Fruit fly (Drosophila melanogaster) whole organism, embryonic: ENCODE data around the gene CG43085.

Source experiments
- Awh ChIP-seq: fragments of 200-800 bp; sonication (Bioruptor generic); IDR thresholded peaks from 2 replicates; pipeline ENCODE4, ENCODE4 v1.3.6; 2022; ENCODE audit warnings: missing biosample characterization, missing genetic modification characterization
- CG10274 ChIP-seq: fragments of 200-800 bp; sonication (Bioruptor generic); optimal IDR thresholded peaks from 3 replicates; lab custom pipeline; 2017; ENCODE audit warnings: missing biosample characterization, mild to moderate bottlenecking, missing genetic modification characterization
- CG10431 ChIP-seq: fragments of 200-800 bp; sonication (Bioruptor generic); optimal IDR thresholded peaks from 3 replicates; lab custom pipeline; 2018; ENCODE audit warnings: missing biosample characterization, mild to moderate bottlenecking, missing genetic modification characterization
- CG11398 ChIP-seq: fragments of 200-800 bp; sonication (Bioruptor generic); optimal IDR thresholded peaks from 2 replicates; lab custom pipeline; 2016; ENCODE audit warnings: missing biosample characterization, missing genetic modification characterization
- CG12104 ChIP-seq: fragments of 200-800 bp; sonication (Bioruptor generic); optimal IDR thresholded peaks from 3 replicates; lab custom pipeline; 2016; ENCODE audit warnings: missing biosample characterization, missing genetic modification characterization
- CG15073 ChIP-seq: fragments of 200-800 bp; sonication (Bioruptor generic); optimal IDR thresholded peaks from 2 replicates; lab custom pipeline; 2016; ENCODE audit warnings: missing biosample characterization, missing genetic modification characterization
- CG15479 ChIP-seq: fragments of 200-800 bp; sonication (Bioruptor generic); optimal IDR thresholded peaks from 3 replicates; lab custom pipeline; 2019; ENCODE audit warnings: missing biosample characterization, mild to moderate bottlenecking, missing genetic modification characterization, moderate library complexity
- CG17568 ChIP-seq: fragments of 200-800 bp; sonication (Bioruptor generic); optimal IDR thresholded peaks from 2 replicates; lab custom pipeline; 2018; ENCODE audit warnings: missing biosample characterization, mild to moderate bottlenecking, missing genetic modification characterization, moderate library complexity
- CG17829 ChIP-seq: fragments of 200-800 bp; optimal IDR thresholded peaks from 2 replicates; lab custom pipeline; 2019; ENCODE audit warnings: missing biosample characterization, mild to moderate bottlenecking, missing genetic modification characterization, moderate library complexity
- CG2129 ChIP-seq: fragments of 200-800 bp; sonication (Bioruptor generic); IDR thresholded peaks from 2 replicates; pipeline ENCODE4 v1.3.6; 2022; ENCODE audit warnings: missing biosample characterization, missing genetic modification characterization; ENCODE audit not compliant: partially characterized antibody
- CG2678 ChIP-seq: fragments of 200-800 bp; sonication (Bioruptor generic); optimal IDR thresholded peaks from 3 replicates; lab custom pipeline; 2019; ENCODE audit warnings: missing biosample characterization, mild to moderate bottlenecking, missing genetic modification characterization, moderate library complexity
- CG2889 ChIP-seq: fragments of 200-800 bp; sonication (Bioruptor generic); IDR thresholded peaks from 3 replicates; pipeline ENCODE4 v1.3.6; 2022; ENCODE audit warnings: missing biosample characterization, missing genetic modification characterization
- CG3407 ChIP-seq: fragments of 200-800 bp; sonication (Bioruptor generic); optimal IDR thresholded peaks from 2 replicates; lab custom pipeline; 2018; ENCODE audit warnings: missing biosample characterization, mild to moderate bottlenecking, missing genetic modification characterization
- CG3995 ChIP-seq: fragments of 200-800 bp; sonication (Bioruptor generic); optimal IDR thresholded peaks from 3 replicates; lab custom pipeline; 2016; ENCODE audit warnings: missing biosample characterization, missing genetic modification characterization
- CG4360 ChIP-seq: fragments of 200-800 bp; sonication (Bioruptor generic); IDR thresholded peaks from 2 replicates; pipeline ENCODE4 v1.3.6; 2022; ENCODE audit warnings: missing biosample characterization, missing genetic modification characterization
- CG5180 ChIP-seq: fragments of 200-800 bp; sonication (Bioruptor generic); optimal IDR thresholded peaks from 3 replicates; lab custom pipeline; 2017; ENCODE audit warnings: missing biosample characterization, missing genetic modification characterization, mild to moderate bottlenecking, moderate library complexity, missing genetic modification reagents
- CG5953 ChIP-seq: fragments of 200-800 bp; sonication (Bioruptor generic); IDR thresholded peaks from 2 replicates; pipeline ENCODE4 v1.3.6; 2022; ENCODE audit warnings: missing biosample characterization, missing genetic modification characterization
- CG6683 ChIP-seq: fragments of 200-800 bp; sonication (Bioruptor generic); optimal IDR thresholded peaks from 2 replicates; lab custom pipeline; 2017; ENCODE audit warnings: missing biosample characterization, mild to moderate bottlenecking, missing genetic modification characterization, missing genetic modification reagents
- CG9797 ChIP-seq: fragments of 200-800 bp; sonication (Bioruptor generic); optimal IDR thresholded peaks from 3 replicates; lab custom pipeline; 2018; ENCODE audit warnings: missing biosample characterization, mild to moderate bottlenecking, missing genetic modification characterization
- Dek ChIP-seq: fragments of 200-800 bp; sonication (Bioruptor generic); optimal IDR thresholded peaks from 3 replicates; lab custom pipeline; 2019; ENCODE audit warnings: missing biosample characterization, mild to moderate bottlenecking, missing genetic modification characterization, moderate library complexity
- Dll ChIP-seq: fragments of 200-800 bp; sonication (Bioruptor generic); IDR thresholded peaks from 4 replicates; pipeline ENCODE4 v1.3.6; 2022; ENCODE audit warnings: missing biosample characterization, missing genetic modification characterization; ENCODE audit not compliant: partially characterized antibody
- Doc3 ChIP-seq: fragments of 200-800 bp; sonication (Bioruptor generic); IDR thresholded peaks from 3 replicates; pipeline ENCODE4 v1.3.6; 2022; ENCODE audit warnings: missing biosample characterization, missing genetic modification characterization; ENCODE audit not compliant: partially characterized antibody
- Fer2 ChIP-seq: fragments of 200-800 bp; sonication (Bioruptor generic); optimal IDR thresholded peaks from 2 replicates; lab custom pipeline; 2018; ENCODE audit warnings: missing biosample characterization, mild to moderate bottlenecking, missing genetic modification characterization, moderate library complexity
- Fer3 ChIP-seq: fragments of 200-800 bp; sonication (Bioruptor generic); optimal IDR thresholded peaks from 2 replicates; lab custom pipeline; 2018; ENCODE audit warnings: missing biosample characterization, mild to moderate bottlenecking, missing genetic modification characterization, moderate library complexity
- Max ChIP-seq: fragments of 200-800 bp; sonication (Bioruptor generic); optimal IDR thresholded peaks from 2 replicates; lab custom pipeline; 2016; ENCODE audit warnings: missing biosample characterization, mild to moderate bottlenecking, missing genetic modification characterization
- NC2α ChIP-seq: fragments of 200-800 bp; sonication (Bioruptor generic); optimal IDR thresholded peaks from 2 replicates; lab custom pipeline; 2016; ENCODE audit warnings: missing biosample characterization, missing genetic modification characterization
- NK7.1 ChIP-seq: fragments of 200-800 bp; sonication (Bioruptor generic); optimal IDR thresholded peaks from 3 replicates; lab custom pipeline; 2016; ENCODE audit warnings: missing biosample characterization, missing genetic modification characterization
- Ptx1 ChIP-seq: fragments of 200-800 bp; sonication (Bioruptor generic); IDR thresholded peaks from 2 replicates; pipeline ENCODE4 v1.3.6; 2022; ENCODE audit warnings: missing biosample characterization, missing genetic modification characterization
- TFAM ChIP-seq: fragments of 200-800 bp; sonication (Bioruptor generic); optimal IDR thresholded peaks from 2 replicates; lab custom pipeline; 2017; ENCODE audit warnings: missing biosample characterization, missing genetic modification characterization, inconsistent platforms
- ab ChIP-seq: fragments of 200-800 bp; sonication (Bioruptor generic); optimal IDR thresholded peaks from 2 replicates; lab custom pipeline; 2016; ENCODE audit warnings: missing biosample characterization, missing genetic modification characterization
- ac ChIP-seq: fragments of 200-800 bp; sonication (Bioruptor generic); optimal IDR thresholded peaks from 3 replicates; lab custom pipeline; 2017; ENCODE audit warnings: missing biosample characterization, mild to moderate bottlenecking, missing genetic modification characterization
- aop ChIP-seq: fragments of 200-800 bp; sonication (Bioruptor generic); IDR thresholded peaks from 2 replicates; pipeline ENCODE4 v1.3.6; 2022; ENCODE audit warnings: missing biosample characterization, missing genetic modification characterization
- az2 ChIP-seq: fragments of 200-800 bp; sonication (Bioruptor generic); optimal IDR thresholded peaks from 3 replicates; lab custom pipeline; 2016; ENCODE audit warnings: missing biosample characterization, missing genetic modification characterization
- cg ChIP-seq: fragments of 200-800 bp; sonication (Bioruptor generic); optimal IDR thresholded peaks from 3 replicates; lab custom pipeline; 2019; ENCODE audit warnings: missing biosample characterization, mild to moderate bottlenecking, missing genetic modification characterization, moderate library complexity
- chn ChIP-seq: fragments of 200-800 bp; sonication (Bioruptor generic); optimal IDR thresholded peaks from 2 replicates; lab custom pipeline; 2016; ENCODE audit warnings: missing biosample characterization, missing genetic modification characterization
- dm ChIP-seq: fragments of 200-800 bp; sonication (Bioruptor generic); optimal IDR thresholded peaks from 3 replicates; lab custom pipeline; 2016; ENCODE audit warnings: missing biosample characterization, missing genetic modification characterization
- dysf ChIP-seq: fragments of 200-800 bp; sonication (Bioruptor generic); IDR thresholded peaks from 3 replicates; pipeline ENCODE4 v1.3.6; 2022; ENCODE audit warnings: missing biosample characterization, missing genetic modification characterization
- exex ChIP-seq: fragments of 200-800 bp; sonication (Bioruptor generic); optimal IDR thresholded peaks from 4 replicates; lab custom pipeline; 2018; ENCODE audit warnings: missing biosample characterization, mild to moderate bottlenecking, missing genetic modification characterization, moderate library complexity
- gro ChIP-seq: fragments of 200-800 bp; sonication (Bioruptor generic); optimal IDR thresholded peaks from 2 replicates; lab custom pipeline; 2016; ENCODE audit warnings: missing biosample characterization, missing genetic modification characterization
- p53 ChIP-seq: fragments of 200-800 bp; sonication (Bioruptor generic); optimal IDR thresholded peaks from 2 replicates; lab custom pipeline; 2016; ENCODE audit warnings: missing biosample characterization, missing genetic modification characterization
- pan ChIP-seq, 4 experiments: fragments of >200 bp in 3 of 4; fragments of 200-800 bp in 1 of 4; sonication (Bioruptor generic) in 1 of 4; optimal IDR thresholded peaks in 3 of 4; IDR thresholded peaks in 1 of 4; 2 replicates each; pipeline versions ENCODE4 v1.3.6 to Lab custom; 2017 to 2022; ENCODE audit warnings: missing biosample characterization in 2 of 4, missing genetic modification characterization in 2 of 4, mixed read lengths in 1 of 4
- pfk ChIP-seq: fragments of 200-800 bp; sonication (Bioruptor generic); optimal IDR thresholded peaks from 2 replicates; lab custom pipeline; 2018; ENCODE audit warnings: missing biosample characterization, mild to moderate bottlenecking, missing genetic modification characterization, moderate library complexity
- ranshi ChIP-seq: fragments of 200-800 bp; sonication (Bioruptor generic); IDR thresholded peaks from 2 replicates; pipeline ENCODE4 v1.3.6; 2022; ENCODE audit warnings: missing biosample characterization, missing genetic modification characterization
- slou ChIP-seq: fragments of 200-800 bp; sonication (Bioruptor generic); optimal IDR thresholded peaks from 3 replicates; lab custom pipeline; 2016; ENCODE audit warnings: missing biosample characterization, missing genetic modification characterization
- sna ChIP-seq: fragments of 200-800 bp; sonication (Bioruptor generic); IDR thresholded peaks from 2 replicates; pipeline ENCODE4 v1.3.6; 2022; ENCODE audit warnings: missing biosample characterization, missing genetic modification characterization; ENCODE audit not compliant: partially characterized antibody
- ttk ChIP-seq: fragments of 200-800 bp; sonication (Bioruptor generic); IDR thresholded peaks from 2 replicates; pipeline ENCODE4 v2.1.2; 2022; ENCODE audit warnings: missing biosample characterization, missing genetic modification characterization
- wor ChIP-seq: fragments of 200-800 bp; sonication (Bioruptor generic); IDR thresholded peaks from 2 replicates; pipeline ENCODE4 v1.3.6; 2022; ENCODE audit warnings: missing biosample characterization, missing genetic modification characterization
- zfh2 ChIP-seq: fragments of 200-800 bp; sonication (Bioruptor generic); optimal IDR thresholded peaks from 2 replicates; lab custom pipeline; 2016; ENCODE audit warnings: missing biosample characterization, missing genetic modification characterization

CG43085 gene

DNA sequence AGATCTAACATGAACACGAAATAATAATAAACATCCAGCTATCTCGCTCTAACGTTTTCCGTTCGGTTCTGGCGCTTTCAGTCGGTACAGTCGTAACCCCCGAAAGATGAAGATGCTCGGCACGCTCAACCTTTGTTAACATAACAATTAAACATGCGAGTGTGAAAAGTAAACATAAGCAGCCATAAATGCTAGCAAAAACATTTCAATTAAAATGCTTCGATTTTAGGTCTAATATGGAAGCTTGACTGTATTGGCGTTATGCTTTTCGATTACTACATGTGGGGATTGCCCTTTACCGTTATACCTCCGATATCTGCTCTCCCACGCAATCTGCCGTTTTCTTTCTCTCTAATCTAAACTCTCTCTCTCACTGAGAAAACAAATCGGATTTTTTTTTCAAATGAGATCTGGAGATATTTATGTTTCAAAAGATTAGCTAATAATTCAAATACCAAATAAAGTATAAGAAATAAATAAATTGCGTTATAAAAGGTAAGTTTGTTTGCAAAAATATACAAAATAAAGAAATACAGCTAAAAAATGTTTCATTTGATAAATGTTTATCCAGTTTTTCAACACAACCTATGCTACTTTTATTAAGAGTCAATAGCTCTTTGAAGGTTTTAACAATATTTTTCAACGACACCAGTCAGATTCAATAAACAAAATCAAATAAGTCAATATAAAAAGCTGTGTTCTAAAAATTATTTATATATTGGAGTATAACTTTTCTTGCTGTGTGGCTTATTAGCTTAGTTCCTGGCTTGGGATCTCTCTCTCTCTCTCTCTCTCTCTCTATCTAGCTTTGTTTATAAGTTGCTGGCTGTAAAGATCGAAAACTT lies 12.1 kb upstream of the CG43085 start (continued):
- TF ChIP-seq NC2α (GFP tag; lab: Kevin White, UChicago): peak; percentile 66
- TF ChIP-seq chn (GFP tag; lab: Kevin White, UChicago): peak; percentile 88
- TF ChIP-seq ab (GFP tag; lab: Kevin White, UChicago): peak; percentile 91
- peak; percentile 67 for TF ChIP-seq CG3407 (GFP tag; lab: Kevin White, UChicago)
- TF ChIP-seq slou (GFP tag; lab: Kevin White, UChicago): peak; percentile 77
- TF ChIP-seq CG15073 (GFP tag; lab: Kevin White, UChicago): no peak
- TF ChIP-seq CG4360 (GFP tag; lab: Robert Waterston, UW): peak; percentile 69
- no peak for TF ChIP-seq CG15479 (GFP tag; lab: Kevin White, UChicago)
- TF ChIP-seq CG2678 (tag; lab: Kevin White, UChicago): peak; percentile 88
- TF ChIP-seq CG17568 (GFP tag; lab: Kevin White, UChicago): peak; percentile 84
- peak; percentile 87 for TF ChIP-seq Dek (tag; lab: Kevin White, UChicago)
- no peak for TF ChIP-seq Dll (GFP tag; lab: Robert Waterston, UW)
- peak; percentile 73 for TF ChIP-seq CG6683 (GFP tag; lab: Kevin White, UChicago)
- peak; percentile 82 for TF ChIP-seq az2 (GFP tag; lab: Kevin White, UChicago)
- TF ChIP-seq CG5180 (GFP tag; lab: Kevin White, UChicago): peak; percentile 40
- TF ChIP-seq ranshi (GFP tag; lab: Robert Waterston, UW): peak; percentile 92
- TF ChIP-seq TFAM (GFP tag; lab: Kevin White, UChicago): peak; percentile 51
- TF ChIP-seq ttk (GFP tag; lab: Robert Waterston, UW): peak; percentile 90
- peak; percentile 74 for TF ChIP-seq wor (GFP tag; lab: Robert Waterston, UW)
- TF ChIP-seq CG2129 (GFP tag; lab: Robert Waterston, UW): no peak
- TF ChIP-seq CG2889 (GFP tag; lab: Robert Waterston, UW): peak; percentile 92
- TF ChIP-seq ac (GFP tag; lab: Kevin White, UChicago): peak; percentile 40
- peak; percentile 57 for TF ChIP-seq Fer2 (tag; lab: Kevin White, UChicago)
- peak; percentile 62 for TF ChIP-seq Max (GFP tag; lab: Kevin White, UChicago)
- TF ChIP-seq dm (GFP tag; lab: Kevin White, UChicago): peak; percentile 81
- TF ChIP-seq pfk: no peak
- TF ChIP-seq NK7.1: peak; percentile 81
- peak; percentile 60 for TF ChIP-seq CG3995 (GFP tag; lab: Kevin White, UChicago)
- no peak for TF ChIP-seq cg
- peak; percentile 73 for TF ChIP-seq CG10274 (GFP tag; lab: Kevin White, UChicago)
- peak; percentile 27 for TF ChIP-seq CG12104 (GFP tag; lab: Kevin White, UChicago)
- TF ChIP-seq Ptx1 (GFP tag; lab: Robert Waterston, UW): peak; percentile 92
- no peak for TF ChIP-seq CG9797 (GFP tag; lab: Kevin White, UChicago)
- TF ChIP-seq Awh (GFP tag; lab: Robert Waterston, UW): peak; percentile 86
- TF ChIP-seq Doc3 (GFP tag; lab: Robert Waterston, UW): no peak
- TF ChIP-seq p53 (GFP tag; lab: Kevin White, UChicago): peak; percentile 70
- TF ChIP-seq sna: no peak
- peak; percentile 76 for TF ChIP-seq CG17829 (tag; lab: Kevin White, UChicago)
- TF ChIP-seq CG5953 (GFP tag; lab: Robert Waterston, UW): peak; percentile 84
- 0 out of 2 replicates have a peak, but pooled peaks have one; percentile 65 for TF ChIP-seq aop (GFP tag; lab: Robert Waterston, UW)
- peak; percentile 93 for TF ChIP-seq dysf
- TF ChIP-seq zfh2 (GFP tag; lab: Kevin White, UChicago): peak; percentile 97
- TF ChIP-seq CG10431 (GFP tag; lab: Kevin White, UChicago): peak; percentile 32
- peak; percentile 82 for TF ChIP-seq CG11398 (GFP tag; lab: Kevin White, UChicago)
- peak; percentile 86 for TF ChIP-seq exex (tag; lab: Kevin White, UChicago)
- peak; percentile 96 for TF ChIP-seq gro (GFP tag; lab: Kevin White, UChicago)
- TF ChIP-seq Fer3 (tag; lab: Kevin White, UChicago): peak; percentile 93
- TF ChIP-seq pan (optimal IDR thresholded peaks at IDR 0.05; lab: Kevin White, UChicago): no peak
- TF ChIP-seq pan (GFP tag; optimal IDR thresholded peaks at IDR 0.05 in 1 of 2, IDR thresholded peaks at IDR 0.05 in 1 of 2): peak in 1 of 2 experiments; percentile 94
